Worm (Caenorhabditis elegans): ENCODE results near the gene F59F5.5.

ce11 chrX:10507971-10508370 is 37.8 kb upstream of the F59F5.5 start:
- no peak for TF ChIP-seq Y55F3AM.14 (GFP tag; optimal IDR thresholded peaks at IDR 0.05)
- TF ChIP-seq ztf-4 (tag; optimal IDR thresholded peaks at IDR 0.05): no peak
- no peak for TF ChIP-seq unc-62 (GFP tag; optimal IDR thresholded peaks at IDR 0.05)
- TF ChIP-seq alr-1 (tag; optimal IDR thresholded peaks at IDR 0.05): no peak
